Fruit fly (Drosophila melanogaster): ENCODE data around the gene CG14285.

The CG14285 gene

DNA sequence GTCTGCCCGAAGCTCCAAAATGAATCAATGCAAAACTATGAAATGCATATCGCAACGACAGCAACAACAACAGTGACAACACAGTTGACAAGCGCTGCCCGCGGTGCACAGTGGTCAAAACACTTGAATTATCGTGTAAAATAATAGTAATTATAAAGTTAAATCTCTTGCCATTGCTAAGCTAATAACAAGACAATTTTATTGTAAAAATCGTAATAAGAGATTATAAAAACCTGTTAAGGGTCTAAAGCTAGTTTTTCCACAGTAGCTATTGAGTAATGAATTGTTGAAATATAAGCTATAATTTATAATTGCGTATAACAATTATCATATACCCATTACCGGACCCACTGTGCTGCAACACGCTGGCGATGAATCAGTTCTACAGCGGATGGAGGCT lies 48.1 kb downstream of the CG14285 start (continued):
- TF ChIP-seq nau (GFP tag; optimal IDR thresholded peaks at IDR 0.05) (peak; percentile 61), so (GFP tag; IDR thresholded peaks at IDR 0.05) (peak; percentile 55; the same call in 1 of the 3 replicates), dan (GFP tag; IDR thresholded peaks at IDR 0.05) (no peak), CG33213 (GFP tag; optimal IDR thresholded peaks at IDR 0.05) (no peak), CG12769 (tag; optimal IDR thresholded peaks at IDR 0.05) (no peak), Dad (GFP tag; optimal IDR thresholded peaks at IDR 0.05) (no peak), CG4617 (GFP tag; optimal IDR thresholded peaks at IDR 0.05; ENCODE audit: borderline replicate concordance) (no peak), scrt (GFP tag; optimal IDR thresholded peaks at IDR 0.05) (no peak), danr (GFP tag; IDR thresholded peaks at IDR 0.05) (0 out of 2 replicates have a peak, but pooled peaks have one; percentile 12), Oaz (GFP tag; IDR thresholded peaks at IDR 0.05) (no peak), fd3F (GFP tag; optimal IDR thresholded peaks at IDR 0.05) (no peak), Kr (GFP tag; optimal IDR thresholded peaks at IDR 0.05) (no peak), CG2120 (GFP tag; optimal IDR thresholded peaks at IDR 0.05) (no peak), CG11456 (GFP tag; IDR thresholded peaks at IDR 0.05) (no peak), abd-A (tag; optimal IDR thresholded peaks at IDR 0.05) (no peak), ewg (GFP tag; optimal IDR thresholded peaks at IDR 0.05) (peak; percentile 51), CG18262 (tag; optimal IDR thresholded peaks at IDR 0.05) (peak; percentile 88), dmrt11E (tag; optimal IDR thresholded peaks at IDR 0.05) (peak; percentile 70), CG43689 (GFP tag; IDR thresholded peaks at IDR 0.05) (no peak), pnt (GFP tag; optimal IDR thresholded peaks at IDR 0.05) (no peak), lbe (GFP tag; optimal IDR thresholded peaks at IDR 0.05) (no peak), CG3407 (GFP tag; optimal IDR thresholded peaks at IDR 0.05) (peak; percentile 42), bigmax (GFP tag; optimal IDR thresholded peaks at IDR 0.05) (no peak), CG11723 (GFP tag; optimal IDR thresholded peaks at IDR 0.05) (peak; percentile 42), crol (GFP tag; IDR thresholded peaks at IDR 0.05) (no peak), CG10431 (GFP tag; optimal IDR thresholded peaks at IDR 0.05) (no peak), cg (GFP tag; optimal IDR thresholded peaks at IDR 0.05) (no peak), vfl (GFP tag; optimal IDR thresholded peaks at IDR 0.05) (no peak), CG15514 (GFP tag; optimal IDR thresholded peaks at IDR 0.05) (no peak), fd64A (GFP tag; optimal IDR thresholded peaks at IDR 0.05) (peak; percentile 30), Atf6 (GFP tag; IDR thresholded peaks at IDR 0.05) (no peak), sr (GFP tag; IDR thresholded peaks at IDR 0.05) (no peak), tgo (GFP tag; IDR thresholded peaks at IDR 0.05) (peak; percentile 35; the same call in 1 of the 3 replicates), CG8290 (GFP tag; optimal IDR thresholded peaks at IDR 0.05) (no peak), CG8290 (tag; optimal IDR thresholded peaks at IDR 0.05) (no peak), CG14860 (GFP tag; IDR thresholded peaks at IDR 0.05; ENCODE audit: partially characterized antibody) (no peak), Dip2 (GFP tag; IDR thresholded peaks at IDR 0.05) (no peak), jing (GFP tag; optimal IDR thresholded peaks at IDR 0.05) (peak; percentile 33), dpn (GFP tag; optimal IDR thresholded peaks at IDR 0.05) (peak in 1 of 2 experiments; percentile 28), ac (GFP tag; optimal IDR thresholded peaks at IDR 0.05) (no peak), CG6272 (GFP tag; IDR thresholded peaks at IDR 0.05) (no peak), CG9215 (GFP tag; IDR thresholded peaks at IDR 0.05) (no peak), sc (optimal IDR thresholded peaks at IDR 0.05) (no peak), sc (GFP tag; optimal IDR thresholded peaks at IDR 0.05) (peak; percentile 33), CG18599 (GFP tag; optimal IDR thresholded peaks at IDR 0.05) (peak; percentile 16), CG17361 (GFP tag; IDR thresholded peaks at IDR 0.05) (peak; percentile 83), CG6854 (GFP tag; optimal IDR thresholded peaks at IDR 0.05) (no peak), Sox100B (GFP tag; optimal IDR thresholded peaks at IDR 0.05) (peak; percentile 70), mld (GFP tag; IDR thresholded peaks at IDR 0.05; ENCODE audit: partially characterized antibody) (no peak), Six4 (GFP tag; optimal IDR thresholded peaks at IDR 0.05) (no peak), Fer2 (tag; optimal IDR thresholded peaks at IDR 0.05) (no peak), Ada2b (GFP tag; IDR thresholded peaks at IDR 0.05) (no peak)

Data from whole organism, embryonic.